Fruit fly (Drosophila melanogaster) Kc167 (cell line): ENCODE measurements around the gene COX4.

ENCODE experiments used
- Myc ChIP-seq: fragments of >200 bp; optimal IDR thresholded peaks from 2 replicates; lab custom pipeline; 2017; ENCODE audit warnings: missing external identifiers
- Sin3A ChIP-seq: fragments of >200 bp; optimal IDR thresholded peaks from 2 replicates; lab custom pipeline; 2018; ENCODE audit warnings: missing external identifiers
- h ChIP-seq: fragments of >200 bp; optimal IDR thresholded peaks from 3 replicates; lab custom pipeline; 2018; ENCODE audit warnings: missing external identifiers
- insv ChIP-seq: fragments of >200 bp; optimal IDR thresholded peaks from 3 replicates; lab custom pipeline; 2018; ENCODE audit warnings: missing external identifiers
- psq ChIP-seq: fragments of >200 bp; optimal IDR thresholded peaks from 2 replicates; lab custom pipeline; 2017; ENCODE audit warnings: missing external identifiers
- ttk ChIP-seq: sonication (Bioruptor generic); optimal IDR thresholded peaks from 2 replicates; lab custom pipeline; 2017; ENCODE audit warnings: missing external identifiers

The COX4 gene

DNA sequence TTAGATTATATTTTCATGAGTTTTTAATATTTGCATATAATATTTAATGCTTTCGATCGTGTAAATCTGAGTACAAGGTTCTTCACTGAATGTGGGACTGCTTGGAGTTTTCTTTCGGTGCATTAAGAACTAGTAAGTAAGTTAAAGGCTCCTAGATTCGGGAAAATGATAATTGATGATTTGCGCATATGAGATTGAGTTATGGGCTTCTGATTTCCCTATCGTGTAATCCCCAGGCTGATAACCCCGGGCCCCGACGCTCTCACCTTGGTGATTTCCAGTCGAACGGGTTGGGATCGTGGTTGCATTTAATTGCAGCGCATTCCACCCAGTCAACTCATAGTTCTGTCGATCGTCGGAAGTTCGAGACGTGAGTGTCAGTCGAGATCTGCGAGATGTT is 5.3 kb downstream of the COX4 start, which contains the start of gene CG10680:
TSS of gene CG10680 (plus strand) at position 301 of the 400 bp plus-strand sequence.
- TF ChIP-seq Sin3A (lab: Kevin White, UChicago) (no peak), h (lab: Kevin White, UChicago) (no peak), ttk (lab: Kevin White, UChicago) (no peak), insv (no peak), Myc (lab: Kevin White, UChicago) (no peak), psq (lab: Kevin White, UChicago) (no peak)

DNA sequence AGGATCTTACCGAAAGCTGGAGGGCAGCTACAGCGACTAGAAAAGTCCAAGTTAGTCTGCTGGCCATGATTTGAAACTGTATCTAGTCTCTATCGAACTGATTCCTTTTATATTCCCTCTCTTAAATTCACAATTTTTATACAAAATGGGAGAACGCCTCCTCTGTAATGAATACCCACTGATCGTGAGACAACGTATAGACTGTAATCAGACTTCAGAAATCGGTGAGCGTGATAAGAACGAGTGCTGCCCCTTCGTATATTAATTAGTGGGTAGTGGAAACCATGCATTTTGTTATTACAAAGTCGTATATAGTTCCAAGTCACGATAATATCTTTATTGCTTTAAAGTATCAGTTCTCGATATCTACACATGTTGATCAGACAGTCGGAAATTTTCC is 7.9 kb downstream of the COX4 start, which contains the start of gene OS9:
TSS of gene OS9 (minus strand) at position 101 of the 400 bp plus-strand sequence.
- TF ChIP-seq psq (lab: Kevin White, UChicago): no peak
- TF ChIP-seq insv: no peak
- TF ChIP-seq Myc (lab: Kevin White, UChicago): no peak
- no peak for TF ChIP-seq h (lab: Kevin White, UChicago)
- TF ChIP-seq Sin3A (lab: Kevin White, UChicago): no peak
- TF ChIP-seq ttk (lab: Kevin White, UChicago): no peak

DNA sequence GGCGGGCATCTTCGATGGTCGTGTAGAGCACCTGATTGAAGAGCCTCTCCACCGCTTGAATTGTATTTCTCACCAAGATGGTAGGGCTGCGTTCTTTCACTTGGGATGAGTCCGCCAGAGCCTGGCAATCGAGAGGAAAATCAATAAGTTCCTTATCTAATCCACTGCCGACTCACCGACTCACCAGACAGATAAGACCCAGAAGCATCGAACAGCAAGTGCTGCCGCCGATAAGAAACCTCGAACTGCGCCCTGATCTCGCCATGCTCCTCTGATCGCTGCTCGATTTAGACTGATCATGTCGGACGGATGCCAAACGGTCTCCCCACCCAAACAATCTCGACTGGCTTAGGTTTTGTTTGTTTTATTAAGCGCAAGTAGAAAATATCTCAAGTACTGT is 8.9 kb downstream of the COX4 start, which contains the start of gene Hf:
TSS of gene Hf (minus strand) at position 296 of the 400 bp plus-strand sequence.
- no peak for TF ChIP-seq psq (lab: Kevin White, UChicago)
- TF ChIP-seq Myc (lab: Kevin White, UChicago): no peak
- TF ChIP-seq insv: no peak
- no peak for TF ChIP-seq Sin3A (lab: Kevin White, UChicago)
- TF ChIP-seq h (lab: Kevin White, UChicago): no peak
- TF ChIP-seq ttk (lab: Kevin White, UChicago): no peak

dm6 chr2L:19987875-19988665 is 29.6 kb downstream of the COX4 start:
- no peak for TF ChIP-seq ttk (lab: Kevin White, UChicago)
- no peak for TF ChIP-seq psq (lab: Kevin White, UChicago)
- no peak for TF ChIP-seq insv
- no peak for TF ChIP-seq Sin3A (lab: Kevin White, UChicago)
- no peak for TF ChIP-seq Myc (lab: Kevin White, UChicago)
- TF ChIP-seq h (lab: Kevin White, UChicago): no peak

dm6 chr2L:19989658-19990362 is 31.3 kb downstream of the COX4 start:
- TF ChIP-seq psq (lab: Kevin White, UChicago) (no peak), Sin3A (lab: Kevin White, UChicago) (no peak)

DNA sequence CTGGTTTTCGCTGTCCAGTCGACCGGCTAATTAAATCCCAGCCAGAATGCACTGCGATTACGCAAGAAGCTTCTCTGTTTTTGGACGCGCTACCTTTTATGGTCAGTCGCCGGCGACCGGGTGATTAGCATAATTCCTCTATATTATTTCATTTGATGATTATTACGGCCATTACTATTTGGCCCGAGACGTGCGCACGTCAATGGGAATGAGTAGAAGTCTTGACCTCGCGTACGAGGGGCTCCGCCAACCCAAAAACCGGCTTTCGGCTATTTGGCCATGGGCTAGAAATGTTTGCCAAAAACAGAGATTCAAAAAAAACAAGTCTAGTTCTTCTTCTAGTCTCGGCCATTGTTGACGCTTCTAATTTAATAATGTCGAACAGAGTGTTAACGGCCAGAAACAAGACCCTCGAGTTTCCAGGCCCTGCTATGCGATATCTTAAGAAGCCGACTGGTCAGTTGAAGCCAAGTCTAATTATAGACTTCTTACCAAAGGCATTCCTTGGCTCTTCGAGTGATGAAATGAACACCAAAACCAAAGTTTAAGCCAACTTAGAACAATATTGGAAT is 34.0 kb downstream of the COX4 start:
- TF ChIP-seq insv: no peak

- TF ChIP-seq Myc (lab: Kevin White, UChicago) (no peak), ttk (lab: Kevin White, UChicago) (no peak), h (lab: Kevin White, UChicago) (no peak), insv (no peak), psq (lab: Kevin White, UChicago) (no peak), Sin3A (lab: Kevin White, UChicago) (no peak)
Observed at dm6 chr2L:19998139-19998538, 39.6 kb downstream of the COX4 start.

- TF ChIP-seq psq (lab: Kevin White, UChicago) (no peak), Sin3A (lab: Kevin White, UChicago) (no peak), h (lab: Kevin White, UChicago) (no peak)
Observed at dm6 chr2L:20002086-20002485, 43.6 kb downstream of the COX4 start.

DNA sequence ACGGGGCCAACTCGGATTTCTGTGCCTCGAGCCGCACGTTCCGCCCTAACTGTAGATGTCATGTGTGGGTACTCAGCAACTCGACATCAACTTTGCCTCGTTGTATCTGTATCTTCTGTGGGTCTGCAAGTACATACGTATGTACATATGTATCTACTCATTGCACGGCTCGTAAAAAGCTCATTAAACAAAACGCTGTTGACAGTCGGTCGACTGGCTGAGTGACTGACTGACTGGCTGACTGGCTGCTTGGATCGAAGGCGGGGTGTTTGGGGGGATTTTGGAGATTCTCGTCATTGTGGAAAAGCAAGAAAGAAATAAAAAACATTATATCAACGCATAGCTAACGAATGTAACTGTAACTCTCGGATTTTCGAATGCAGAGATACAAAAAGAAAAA is 45.8 kb downstream of the COX4 start:
- TF ChIP-seq ttk (lab: Kevin White, UChicago): no peak
- TF ChIP-seq insv: no peak
- no peak for TF ChIP-seq h (lab: Kevin White, UChicago)
- no peak for TF ChIP-seq psq (lab: Kevin White, UChicago)
- no peak for TF ChIP-seq Sin3A (lab: Kevin White, UChicago)
- TF ChIP-seq Myc (lab: Kevin White, UChicago): no peak

dm6 chr2L:20005064-20005463 is 46.6 kb downstream of the COX4 start:
- TF ChIP-seq ttk (lab: Kevin White, UChicago) (no peak), h (lab: Kevin White, UChicago) (no peak), insv (no peak), Sin3A (lab: Kevin White, UChicago) (no peak), psq (lab: Kevin White, UChicago) (no peak), Myc (lab: Kevin White, UChicago) (no peak)
